Fruit fly (Drosophila melanogaster) whole organism, wandering third instar larva: Measurements from ENCODE around the gene Ntf-2r.

Source experiments
- Mio ChIP-seq: sonication (Bioruptor generic); optimal IDR thresholded peaks from 2 replicates; lab custom pipeline; 2016; ENCODE audit warnings: missing biosample characterization, missing genetic modification characterization
- OdsH ChIP-seq: fragments of 200-800 bp; sonication (Bioruptor generic); optimal IDR thresholded peaks from 2 replicates; lab custom pipeline; 2016; ENCODE audit warnings: missing biosample characterization, mild to moderate bottlenecking, missing genetic modification characterization
- brk ChIP-seq: fragments of 200-800 bp; sonication (Bioruptor generic); optimal IDR thresholded peaks from 2 replicates; lab custom pipeline; 2016; ENCODE audit warnings: missing biosample characterization, mild to moderate bottlenecking, missing genetic modification characterization
- h ChIP-seq: fragments of 200-800 bp; sonication (Bioruptor generic); optimal IDR thresholded peaks from 3 replicates; lab custom pipeline; 2016; ENCODE audit warnings: missing biosample characterization, mild to moderate bottlenecking, missing genetic modification characterization
- sage ChIP-seq: fragments of 200-800 bp; sonication (Bioruptor generic); optimal IDR thresholded peaks from 2 replicates; lab custom pipeline; 2016; ENCODE audit warnings: missing biosample characterization, mild to moderate bottlenecking, missing genetic modification characterization
- usp ChIP-seq: fragments of >200 bp; optimal IDR thresholded peaks from 2 replicates; lab custom pipeline; 2017; ENCODE audit warnings: missing biosample characterization, missing genetic modification characterization

DNA sequence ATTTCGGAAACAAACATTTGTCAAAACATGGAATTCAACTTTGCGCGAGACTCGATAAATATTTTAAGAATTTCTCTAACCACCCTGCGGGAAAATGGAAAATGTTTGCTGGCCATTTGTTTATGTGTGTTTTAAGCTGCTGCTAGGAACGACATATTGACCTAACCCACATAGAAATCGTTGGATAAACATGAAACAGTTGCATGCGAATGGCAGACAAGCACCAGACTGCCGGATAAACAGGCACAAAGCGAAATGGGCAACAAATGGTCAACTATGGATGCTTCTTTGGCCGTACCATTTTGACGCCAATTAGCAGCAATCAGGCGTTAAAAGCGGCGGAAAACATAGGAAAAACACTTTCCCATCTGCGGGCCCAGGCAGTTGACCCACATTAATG, 42.4 kb downstream of the Ntf-2r start:
- TF ChIP-seq OdsH (GFP tag; lab: Kevin White, UChicago) (no peak), Mio (GFP tag; lab: Kevin White, UChicago) (no peak), h (GFP tag; lab: Kevin White, UChicago) (no peak), brk (GFP tag; lab: Kevin White, UChicago) (no peak), usp (no peak), sage (GFP tag; lab: Kevin White, UChicago) (no peak)
